Fruit fly (Drosophila melanogaster) whole organism, embryonic: Measurements from ENCODE around the gene CG8564.

Source experiments
- CG2120 ChIP-seq: fragments of 200-800 bp; sonication (Bioruptor generic); optimal IDR thresholded peaks from 3 replicates; lab custom pipeline; 2016; ENCODE audit warnings: missing biosample characterization, missing genetic modification characterization
- CG31388 ChIP-seq: fragments of 200-800 bp; sonication (Bioruptor generic); optimal IDR thresholded peaks from 2 replicates; lab custom pipeline; 2016; ENCODE audit warnings: missing biosample characterization, missing genetic modification characterization
- CG7556 ChIP-seq: fragments of 200-800 bp; sonication (Bioruptor generic); optimal IDR thresholded peaks from 2 replicates; lab custom pipeline; 2017; ENCODE audit warnings: missing biosample characterization, mild to moderate bottlenecking, missing genetic modification characterization
- Side ChIP-seq: fragments of 200-800 bp; sonication (Bioruptor generic); optimal IDR thresholded peaks from 2 replicates; lab custom pipeline; 2016; ENCODE audit warnings: missing biosample characterization, missing genetic modification characterization
- Sry-δ ChIP-seq: fragments of 200-800 bp; sonication (Bioruptor generic); optimal IDR thresholded peaks from 2 replicates; lab custom pipeline; 2016; ENCODE audit warnings: missing biosample characterization, missing genetic modification characterization
- al ChIP-seq: fragments of 200-800 bp; sonication (Bioruptor generic); IDR thresholded peaks from 2 replicates; pipeline ENCODE4 v1.3.6; 2022; ENCODE audit warnings: missing biosample characterization, missing genetic modification characterization

dm6 chr3L:7423517-7423916, 35.8 kb upstream of the CG8564 start, which contains the start of gene CG42458:
- TF ChIP-seq al (GFP tag; lab: Robert Waterston, UW), result no peak
- no peak for TF ChIP-seq CG7556
- no peak for TF ChIP-seq CG31388 (GFP tag; lab: Kevin White, UChicago)
- no peak for TF ChIP-seq Sry-δ (GFP tag; lab: Kevin White, UChicago)
- TF ChIP-seq Side (GFP tag; lab: Kevin White, UChicago), result no peak
- no peak for TF ChIP-seq CG2120
